Worm (Caenorhabditis elegans): ENCODE data around the gene mrp-8.

The mrp-8 gene

DNA sequence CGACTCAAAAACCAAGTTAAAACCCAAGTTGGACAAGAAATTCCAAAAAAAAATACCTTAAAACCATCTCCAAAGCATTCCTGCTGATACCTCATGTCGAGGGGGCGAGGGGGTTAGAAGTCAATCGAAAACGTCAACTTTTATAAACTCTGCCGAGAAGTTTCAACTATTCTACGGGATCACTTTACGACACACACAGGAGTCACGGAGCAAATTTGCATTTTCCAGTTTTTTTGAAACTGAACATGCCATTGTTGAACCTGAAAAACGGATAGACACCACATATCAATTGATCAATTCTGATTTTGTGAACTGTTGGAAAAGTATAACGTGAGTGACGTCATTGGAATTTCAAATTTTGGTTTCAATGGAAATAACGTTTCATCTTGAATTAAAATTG lies at the start of gene mrp-8:
Gene mrp-8, minus strand, starts transcription at position 101 of the 400 bp plus-strand sequence.
- peak; percentile 12 for TF ChIP-seq zip-8 (tag; optimal IDR thresholded peaks at IDR 0.05)
- no peak for TF ChIP-seq unc-39 (tag; optimal IDR thresholded peaks at IDR 0.05)

DNA sequence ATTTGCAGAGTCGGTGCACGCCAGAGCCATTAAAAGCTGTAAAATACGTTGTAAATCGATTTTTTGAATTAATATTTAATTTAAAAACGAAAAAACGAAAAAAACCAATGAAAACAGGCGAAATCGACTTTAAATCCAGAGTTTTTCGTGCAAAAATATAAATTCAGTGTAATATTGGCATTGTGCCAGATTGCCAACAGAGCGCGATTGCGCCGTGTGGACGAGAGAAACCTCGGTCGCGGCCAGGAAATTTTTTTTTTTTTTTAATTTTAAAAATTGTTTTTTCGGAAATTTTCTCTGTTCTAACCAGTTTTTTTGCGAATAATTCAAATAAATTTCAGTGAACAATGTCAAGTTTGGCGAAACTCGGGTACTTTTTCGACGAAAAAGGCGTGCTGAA lies 48.3 kb upstream of the mrp-8 start, which contains the start of the genes pph-4.1 and Y75B8A.31:
Gene pph-4.1, minus strand, starts transcription at position 36 of the 400 bp plus-strand sequence.
Gene Y75B8A.31, plus strand, starts transcription at position 342 of the 400 bp plus-strand sequence.
- TF ChIP-seq zip-8 (tag; optimal IDR thresholded peaks at IDR 0.05), result no peak
- peak; percentile 82 for TF ChIP-seq mep-1 (tag; optimal IDR thresholded peaks at IDR 0.05)
- TF ChIP-seq ceh-83 (GFP tag; optimal IDR thresholded peaks at IDR 0.05), result no peak
- no peak for TF ChIP-seq ztf-11 (tag; optimal IDR thresholded peaks at IDR 0.05)
- peak; percentile 72 for TF ChIP-seq pha-4 (tag; optimal IDR thresholded peaks at IDR 0.05)
- TF ChIP-seq mab-5 (tag; optimal IDR thresholded peaks at IDR 0.05), result no peak
- peak; percentile 1 for TF ChIP-seq unc-120 (tag; optimal IDR thresholded peaks at IDR 0.05; ENCODE audit: poor library complexity, severe bottlenecking)
- TF ChIP-seq ceh-39 (tag; optimal IDR thresholded peaks at IDR 0.05), result peak; percentile 33
- TF ChIP-seq tbx-8 (GFP tag; optimal IDR thresholded peaks at IDR 0.05), result no peak
- no peak for TF ChIP-seq cnd-1 (tag; optimal IDR thresholded peaks at IDR 0.05)
- TF ChIP-seq flh-1 (GFP tag; optimal IDR thresholded peaks at IDR 0.05), result no peak
- TF ChIP-seq elt-3 (tag; optimal IDR thresholded peaks at IDR 0.05), result no peak
- TF ChIP-seq M03D4.4 (tag; optimal IDR thresholded peaks at IDR 0.05), result no peak
- TF ChIP-seq lin-32 (GFP tag; optimal IDR thresholded peaks at IDR 0.05), result no peak
- peak; percentile 74 for TF ChIP-seq lsy-2 (tag; optimal IDR thresholded peaks at IDR 0.05)
- no peak for TF ChIP-seq bed-3 (GFP tag; optimal IDR thresholded peaks at IDR 0.05)
- TF ChIP-seq lin-13 (tag; optimal IDR thresholded peaks at IDR 0.05), result peak; percentile 62
- TF ChIP-seq nhr-76 (tag; optimal IDR thresholded peaks at IDR 0.05), result no peak
- TF ChIP-seq snpc-4 (tag; optimal IDR thresholded peaks at IDR 0.05), result no peak
- TF ChIP-seq sem-2 (GFP tag; optimal IDR thresholded peaks at IDR 0.05), result no peak
- TF ChIP-seq nhr-2 (tag; optimal IDR thresholded peaks at IDR 0.05), result no peak
- peak; percentile 40 for TF ChIP-seq nhr-237 (tag; optimal IDR thresholded peaks at IDR 0.05)
- no peak for TF ChIP-seq drap-1 (GFP tag; optimal IDR thresholded peaks at IDR 0.05)
- no peak for TF ChIP-seq unc-62 (GFP tag; optimal IDR thresholded peaks at IDR 0.05)
- TF ChIP-seq hlh-1 (tag; optimal IDR thresholded peaks at IDR 0.05), result peak; percentile 14
- TF ChIP-seq blmp-1 (tag; optimal IDR thresholded peaks at IDR 0.05), result no peak
- TF ChIP-seq elt-1 (tag; optimal IDR thresholded peaks at IDR 0.05; ENCODE audit: borderline replicate concordance, insufficient read depth), result no peak
- TF ChIP-seq unc-39 (tag; optimal IDR thresholded peaks at IDR 0.05), result no peak
- no peak for TF ChIP-seq ceh-43 (GFP tag; optimal IDR thresholded peaks at IDR 0.05)
- peak; percentile 61 for TF ChIP-seq ces-1 (GFP tag; optimal IDR thresholded peaks at IDR 0.05)
- TF ChIP-seq mls-2 (tag; optimal IDR thresholded peaks at IDR 0.05), result peak; percentile 9
- peak; percentile 75 for TF ChIP-seq sptf-1 (tag; optimal IDR thresholded peaks at IDR 0.05)
- no peak for TF ChIP-seq nhr-28 (tag; optimal IDR thresholded peaks at IDR 0.05)
- TF ChIP-seq ham-2 (GFP tag; optimal IDR thresholded peaks at IDR 0.05), result no peak
- no peak for TF ChIP-seq nhr-12 (tag; optimal IDR thresholded peaks at IDR 0.05)

DNA sequence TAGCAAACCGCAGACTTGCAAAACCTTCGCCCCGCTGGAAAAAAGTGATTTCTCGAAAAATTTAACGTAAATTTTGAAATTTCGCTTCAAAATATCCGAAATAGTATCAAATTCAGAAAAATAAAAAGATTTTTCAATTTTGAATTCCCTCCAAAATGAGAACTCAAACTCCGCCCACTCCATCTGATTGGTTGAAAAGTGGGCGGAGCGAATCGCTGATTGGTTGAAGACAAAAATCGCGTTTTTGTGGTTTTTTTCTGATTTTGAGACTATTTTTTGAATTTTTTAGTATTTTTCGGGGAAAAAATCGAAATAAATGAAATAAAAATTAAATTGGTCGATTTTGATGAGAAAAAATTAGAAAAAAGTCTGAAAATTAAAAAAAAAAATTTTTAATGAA lies 46.0 kb upstream of the mrp-8 start:
- TF ChIP-seq bed-3 (GFP tag; optimal IDR thresholded peaks at IDR 0.05), result no peak
- TF ChIP-seq nhr-28 (tag; optimal IDR thresholded peaks at IDR 0.05), result no peak
- TF ChIP-seq ces-1 (GFP tag; optimal IDR thresholded peaks at IDR 0.05), result no peak
- TF ChIP-seq lin-13 (tag; optimal IDR thresholded peaks at IDR 0.05), result no peak
- TF ChIP-seq zip-8 (tag; optimal IDR thresholded peaks at IDR 0.05), result no peak
- no peak for TF ChIP-seq ceh-83 (GFP tag; optimal IDR thresholded peaks at IDR 0.05)
- no peak for TF ChIP-seq unc-120 (tag; optimal IDR thresholded peaks at IDR 0.05; ENCODE audit: poor library complexity, severe bottlenecking)
- TF ChIP-seq lin-32 (GFP tag; optimal IDR thresholded peaks at IDR 0.05), result no peak
- no peak for TF ChIP-seq nhr-76 (tag; optimal IDR thresholded peaks at IDR 0.05)
- TF ChIP-seq mab-5 (tag; optimal IDR thresholded peaks at IDR 0.05), result no peak
- no peak for TF ChIP-seq snpc-4 (tag; optimal IDR thresholded peaks at IDR 0.05)
- no peak for TF ChIP-seq elt-1 (tag; optimal IDR thresholded peaks at IDR 0.05; ENCODE audit: borderline replicate concordance, insufficient read depth)
- TF ChIP-seq sptf-1 (tag; optimal IDR thresholded peaks at IDR 0.05), result no peak
- TF ChIP-seq lsy-2 (tag; optimal IDR thresholded peaks at IDR 0.05), result no peak

DNA sequence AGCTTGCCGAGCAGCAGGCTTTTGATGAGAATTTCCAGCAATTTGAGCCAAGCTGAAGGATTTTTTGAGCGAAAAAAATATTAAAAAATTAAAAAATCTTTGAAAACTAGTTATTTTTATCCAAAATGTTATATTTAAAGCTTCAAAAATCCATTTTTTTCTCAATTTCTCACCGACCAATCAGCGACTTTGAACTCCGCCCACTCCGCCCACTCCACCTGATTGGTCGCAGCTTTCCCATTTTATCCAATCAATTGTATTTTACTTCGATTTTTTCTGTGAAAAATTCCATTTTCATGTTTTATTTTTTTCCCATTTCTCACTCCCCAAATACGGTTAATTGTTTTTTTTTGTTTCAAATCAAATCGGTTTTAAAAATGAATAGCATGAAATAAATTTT lies 42.0 kb upstream of the mrp-8 start:
- no peak for TF ChIP-seq nhr-12 (tag; optimal IDR thresholded peaks at IDR 0.05)
